Fruit fly (Drosophila melanogaster): ENCODE measurements around the gene CG11504.

CG11504 gene

DNA sequence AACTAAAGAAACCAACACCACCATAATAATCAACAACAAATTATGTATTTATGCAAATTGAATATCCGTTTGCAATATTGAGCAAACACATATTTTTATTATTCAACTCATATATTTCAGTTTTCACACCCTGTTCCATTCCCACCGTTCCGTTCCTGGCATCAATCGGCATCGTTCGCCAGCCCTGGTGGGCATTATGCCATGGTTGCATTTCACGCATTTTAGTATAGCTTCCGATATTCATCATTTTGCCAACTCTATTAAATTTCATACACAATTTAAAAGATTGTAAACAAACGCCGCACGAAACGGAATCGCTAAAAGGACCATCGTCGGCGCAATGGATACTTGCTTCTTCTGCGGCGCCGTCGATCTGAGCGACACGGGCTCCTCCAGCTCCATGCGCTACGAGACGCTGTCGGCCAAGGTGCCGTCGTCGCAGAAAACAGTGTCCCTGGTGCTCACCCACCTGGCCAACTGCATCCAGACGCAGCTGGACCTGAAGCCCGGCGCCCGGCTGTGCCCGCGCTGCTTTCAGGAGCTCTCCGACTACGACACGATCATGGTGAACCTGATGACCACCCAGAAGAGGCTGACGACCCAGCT lies 45.5 kb downstream of the CG11504 start, which contains the start of gene Sry-delta (continued):
- TF ChIP-seq odd (GFP tag; optimal IDR thresholded peaks at IDR 0.05) = no peak
- TF ChIP-seq D (optimal IDR thresholded peaks at IDR 0.05) = no peak
- TF ChIP-seq D (GFP tag; optimal IDR thresholded peaks at IDR 0.05) = peak; percentile 37
- peak; percentile 56 for TF ChIP-seq CG2129 (GFP tag; IDR thresholded peaks at IDR 0.05; ENCODE audit: partially characterized antibody)
- TF ChIP-seq Tbp (GFP tag; optimal IDR thresholded peaks at IDR 0.05) = peak; percentile 47
- TF ChIP-seq Rfx (GFP tag; IDR thresholded peaks at IDR 0.05) = peak; percentile 92
- TF ChIP-seq nmo (GFP tag; optimal IDR thresholded peaks at IDR 0.05) = peak; percentile 81
- peak; percentile 71 for TF ChIP-seq CrebB (tag; optimal IDR thresholded peaks at IDR 0.05)
- peak; percentile 75 for TF ChIP-seq Fer3 (tag; optimal IDR thresholded peaks at IDR 0.05)
- no peak for TF ChIP-seq ATbp (GFP tag; optimal IDR thresholded peaks at IDR 0.05)
- TF ChIP-seq Rx (GFP tag; IDR thresholded peaks at IDR 0.05) = peak; percentile 67
- peak; percentile 23 for TF ChIP-seq wek (GFP tag; optimal IDR thresholded peaks at IDR 0.05)
- peak; percentile 90 for TF ChIP-seq HLH54F (GFP tag; optimal IDR thresholded peaks at IDR 0.05)
- TF ChIP-seq Med (GFP tag) = peak; percentile 99
- TF ChIP-seq CG9727 (GFP tag; optimal IDR thresholded peaks at IDR 0.05) = peak; percentile 78
- TF ChIP-seq CG1024 (GFP tag; IDR thresholded peaks at IDR 0.05) = peak; percentile 85
- TF ChIP-seq CG7271 (tag; optimal IDR thresholded peaks at IDR 0.05) = peak; percentile 3
- TF ChIP-seq sqz (GFP tag; optimal IDR thresholded peaks at IDR 0.05) = no peak
- peak; percentile 70 for TF ChIP-seq CG10366 (GFP tag; IDR thresholded peaks at IDR 0.05)
- peak; percentile 74 for TF ChIP-seq Bteb2 (GFP tag; optimal IDR thresholded peaks at IDR 0.05)
- peak; percentile 46; the same call in 1 of the 2 replicates for TF ChIP-seq peb (GFP tag; IDR thresholded peaks at IDR 0.05)
- TF ChIP-seq org-1 (GFP tag; optimal IDR thresholded peaks at IDR 0.05) = no peak
- TF ChIP-seq CG13123 (GFP tag; optimal IDR thresholded peaks at IDR 0.05) = peak; percentile 40
- peak; percentile 84 for TF ChIP-seq Chrac-16 (GFP tag; optimal IDR thresholded peaks at IDR 0.05)
- TF ChIP-seq ro (GFP tag; IDR thresholded peaks at IDR 0.05) = no peak
- TF ChIP-seq NC2β (GFP tag; optimal IDR thresholded peaks at IDR 0.05) = peak; percentile 86
- TF ChIP-seq CG8281 (tag; optimal IDR thresholded peaks at IDR 0.05) = no peak
- no peak for TF ChIP-seq CG6854 (GFP tag; optimal IDR thresholded peaks at IDR 0.05)
- TF ChIP-seq BtbVII (GFP tag; optimal IDR thresholded peaks at IDR 0.05) = peak; percentile 19
- no peak; the same call in 1 of the 2 replicates for TF ChIP-seq tna (GFP tag; IDR thresholded peaks at IDR 0.05; ENCODE audit: partially characterized antibody)
- TF ChIP-seq CG15269 (tag; optimal IDR thresholded peaks at IDR 0.05) = no peak
- peak; percentile 72 for TF ChIP-seq PHDP (tag; optimal IDR thresholded peaks at IDR 0.05)
- TF ChIP-seq klu (GFP tag; IDR thresholded peaks at IDR 0.05) = peak; percentile 64
- no peak for TF ChIP-seq lab (GFP tag; optimal IDR thresholded peaks at IDR 0.05)
- no peak for TF ChIP-seq abd-A (tag; optimal IDR thresholded peaks at IDR 0.05)
- TF ChIP-seq CG18476 (GFP tag; optimal IDR thresholded peaks at IDR 0.05) = peak; percentile 53
- TF ChIP-seq CG8478 (optimal IDR thresholded peaks at IDR 0.05) = no peak
- peak; percentile 84 for TF ChIP-seq CG34422 (GFP tag; IDR thresholded peaks at IDR 0.05)
- peak; percentile 88 to 93 for TF ChIP-seq dpn (GFP tag; optimal IDR thresholded peaks at IDR 0.05)
- TF ChIP-seq CG10431 (GFP tag; optimal IDR thresholded peaks at IDR 0.05) = peak; percentile 11
- peak; percentile 83 for TF ChIP-seq tx (GFP tag; optimal IDR thresholded peaks at IDR 0.05)
- TF ChIP-seq Hmr (GFP tag; optimal IDR thresholded peaks at IDR 0.05) = peak; percentile 85
- no peak for TF ChIP-seq sim (GFP tag; IDR thresholded peaks at IDR 0.05)
- TF ChIP-seq al (GFP tag; IDR thresholded peaks at IDR 0.05) = peak; percentile 80
- peak; percentile 72 for TF ChIP-seq az2 (GFP tag; optimal IDR thresholded peaks at IDR 0.05)
- TF ChIP-seq CG14667 (GFP tag; IDR thresholded peaks at IDR 0.05) = peak; percentile 93
- TF ChIP-seq pnt (GFP tag; optimal IDR thresholded peaks at IDR 0.05) = peak; percentile 86
- peak; percentile 55 for TF ChIP-seq CG12744 (GFP tag; optimal IDR thresholded peaks at IDR 0.05)
- TF ChIP-seq CG8765 (GFP tag; IDR thresholded peaks at IDR 0.05) = peak; percentile 57; the same call in 1 of the 2 replicates
- TF ChIP-seq trh (GFP tag; optimal IDR thresholded peaks at IDR 0.05) = peak; percentile 75
- TF ChIP-seq ranshi (GFP tag; IDR thresholded peaks at IDR 0.05) = peak; percentile 82
